Worm (Caenorhabditis elegans) whole organism, L4/young adult: ENCODE results near the gene clc-6.

ENCODE experiments used
- W03F9.2 ChIP-seq: fragments of 150-350 bp; optimal IDR thresholded peaks from 2 replicates; lab custom pipeline; 2014; ENCODE audit warnings: missing biosample characterization, missing genetic modification characterization
- dao-5 ChIP-seq: sonication (generic microtip); optimal IDR thresholded peaks from 2 replicates; lab custom pipeline; 2016; ENCODE audit warnings: missing genotype, missing genetic modification characterization, moderate library complexity, missing compliant biosample characterization
- him-1 ChIP-seq: sonication (generic microtip); optimal IDR thresholded peaks from 2 replicates; lab custom pipeline; 2016; ENCODE audit warnings: missing genotype, missing genetic modification reagents, missing genetic modification characterization, missing compliant biosample characterization

DNA sequence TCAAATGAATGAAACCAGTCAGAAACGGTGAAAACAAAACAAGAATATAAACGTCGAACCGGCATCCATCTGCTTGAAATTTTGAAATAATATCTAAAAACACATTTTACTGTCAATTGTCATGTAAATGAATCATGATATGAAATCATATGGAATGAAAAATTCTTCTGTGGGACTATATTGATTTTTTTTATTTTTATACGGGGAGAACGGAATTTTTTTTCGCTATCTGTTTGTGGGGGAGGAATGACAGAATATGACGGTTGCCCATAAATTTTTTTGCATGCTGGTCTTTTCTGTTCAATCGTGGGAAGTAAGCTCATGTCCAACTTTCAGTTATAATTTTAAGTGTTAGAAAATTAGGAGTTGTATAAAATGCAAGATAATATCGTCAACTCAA is 51.3 kb downstream of the clc-6 start, which contains the start of gene C06H2.7:
- TF ChIP-seq him-1 (no peak), W03F9.2 (tag; lab: Kevin White, UChicago) (no peak), dao-5 (tag; lab: Kevin White, UChicago) (no peak)
